Fruit fly (Drosophila melanogaster): ENCODE data around the gene Grp170.

- TF ChIP-seq CTCF (optimal IDR thresholded peaks at IDR 0.05) (no peak), CG8478 (optimal IDR thresholded peaks at IDR 0.05) (no peak)
Measured at dm6 chrX:2320892-2321291, 46.0 kb upstream of the Grp170 start.
